Fruit fly (Drosophila melanogaster): ENCODE results near the gene CG9135.

Gene CG9135

dm6 chr2L:6045972-6046718 is 4.5 kb upstream of the CG9135 start, which contains the start of gene Pfas (continued):
- TF ChIP-seq pfk (GFP tag; optimal IDR thresholded peaks at IDR 0.05) (no peak), Optix (GFP tag; IDR thresholded peaks at IDR 0.05) (no peak), pzg (GFP tag; optimal IDR thresholded peaks at IDR 0.05) (peak; percentile 65), dati (GFP tag; IDR thresholded peaks at IDR 0.05) (no peak), Adf1 (GFP tag; IDR thresholded peaks at IDR 0.05) (0 out of 2 replicates have a peak, but pooled peaks have one; percentile 34), dan (GFP tag; IDR thresholded peaks at IDR 0.05) (no peak), Hey (tag; optimal IDR thresholded peaks at IDR 0.05) (peak; percentile 35), CG2129 (GFP tag; IDR thresholded peaks at IDR 0.05; ENCODE audit: partially characterized antibody) (no peak), CG17385 (GFP tag; optimal IDR thresholded peaks at IDR 0.05) (peak; percentile 26), unpg (GFP tag; optimal IDR thresholded peaks at IDR 0.05) (peak; percentile 40), CG11398 (GFP tag; optimal IDR thresholded peaks at IDR 0.05) (no peak), Kr (GFP tag; optimal IDR thresholded peaks at IDR 0.05) (no peak), CG6175 (GFP tag; IDR thresholded peaks at IDR 0.05) (no peak), CG12659 (GFP tag; optimal IDR thresholded peaks at IDR 0.05) (peak; percentile 70), CG13424 (tag; optimal IDR thresholded peaks at IDR 0.05) (peak; percentile 39), NC2α (GFP tag; optimal IDR thresholded peaks at IDR 0.05) (no peak), ind (GFP tag; optimal IDR thresholded peaks at IDR 0.05) (peak; percentile 55), HLH54F (GFP tag; optimal IDR thresholded peaks at IDR 0.05) (peak; percentile 72), CG10462 (GFP tag; optimal IDR thresholded peaks at IDR 0.05) (no peak), sna (GFP tag; IDR thresholded peaks at IDR 0.05; ENCODE audit: partially characterized antibody) (no peak), eyg (GFP tag; optimal IDR thresholded peaks at IDR 0.05) (peak; percentile 17), HHEX (GFP tag; optimal IDR thresholded peaks at IDR 0.05) (peak; percentile 27), Drgx (GFP tag; IDR thresholded peaks at IDR 0.05) (0 out of 2 replicates have a peak, but pooled peaks have one; percentile 26), CG8089 (GFP tag; optimal IDR thresholded peaks at IDR 0.05) (no peak), klu (GFP tag; IDR thresholded peaks at IDR 0.05) (no peak), CG34422 (GFP tag; IDR thresholded peaks at IDR 0.05) (no peak), CG8765 (GFP tag; IDR thresholded peaks at IDR 0.05) (no peak), da (GFP tag; optimal IDR thresholded peaks at IDR 0.05) (no peak), unc-4 (GFP tag; IDR thresholded peaks at IDR 0.05; ENCODE audit: partially characterized antibody) (no peak), pita (GFP tag; optimal IDR thresholded peaks at IDR 0.05) (no peak), kni (GFP tag; optimal IDR thresholded peaks at IDR 0.05) (peak; percentile 3), sug (tag; optimal IDR thresholded peaks at IDR 0.05) (peak; percentile 68), al (GFP tag; IDR thresholded peaks at IDR 0.05) (0 out of 2 replicates have a peak, but pooled peaks have one; percentile 31), Asciz (GFP tag; optimal IDR thresholded peaks at IDR 0.05) (no peak), CG1832 (GFP tag; optimal IDR thresholded peaks at IDR 0.05) (no peak), nerfin-2 (GFP tag; IDR thresholded peaks at IDR 0.05; ENCODE audit: partially characterized antibody) (no peak), otp (GFP tag; IDR thresholded peaks at IDR 0.05) (no peak), Mad (GFP tag; optimal IDR thresholded peaks at IDR 0.05) (no peak), CG9727 (GFP tag; optimal IDR thresholded peaks at IDR 0.05) (peak; percentile 62), Jarid2 (GFP tag; optimal IDR thresholded peaks at IDR 0.05) (no peak), ERR (GFP tag; optimal IDR thresholded peaks at IDR 0.05) (peak; percentile 46), CG4820 (GFP tag; optimal IDR thresholded peaks at IDR 0.05) (peak; percentile 28), en (GFP tag; optimal IDR thresholded peaks at IDR 0.05) (no peak), Rx (GFP tag; IDR thresholded peaks at IDR 0.05) (no peak), CG4730 (GFP tag; IDR thresholded peaks at IDR 0.05) (no peak), CG4424 (GFP tag; optimal IDR thresholded peaks at IDR 0.05) (peak; percentile 58), CG15479 (GFP tag; optimal IDR thresholded peaks at IDR 0.05) (no peak), cas (GFP tag; IDR thresholded peaks at IDR 0.05) (no peak), bigmax (GFP tag; optimal IDR thresholded peaks at IDR 0.05) (no peak), Doc2 (GFP tag; IDR thresholded peaks at IDR 0.05) (no peak)
